Fruit fly (Drosophila melanogaster) whole organism, embryonic: Measurements from ENCODE around the gene D12.
A peak's percentile ranks its signal among the peaks of the same experiment; 100 is the strongest.

Source experiments
- Antp ChIP-seq: fragments of 200-800 bp; sonication (Bioruptor generic); optimal IDR thresholded peaks from 3 replicates; lab custom pipeline; 2016; ENCODE audit warnings: missing biosample characterization, missing genetic modification characterization
- Bteb2 ChIP-seq: fragments of 200-800 bp; sonication (Bioruptor generic); optimal IDR thresholded peaks from 2 replicates; lab custom pipeline; 2016; ENCODE audit warnings: missing biosample characterization, missing genetic modification characterization
- CG10431 ChIP-seq: fragments of 200-800 bp; sonication (Bioruptor generic); optimal IDR thresholded peaks from 3 replicates; lab custom pipeline; 2018; ENCODE audit warnings: missing biosample characterization, mild to moderate bottlenecking, missing genetic modification characterization
- CG10979 ChIP-seq: fragments of 200-800 bp; sonication (Bioruptor generic); optimal IDR thresholded peaks from 2 replicates; lab custom pipeline; 2018; ENCODE audit warnings: missing biosample characterization, mild to moderate bottlenecking, missing genetic modification characterization, moderate library complexity
- CG11085 ChIP-seq: fragments of 200-800 bp; sonication (Bioruptor generic); IDR thresholded peaks from 2 replicates; pipeline ENCODE4 v1.3.6; 2022; ENCODE audit warnings: missing biosample characterization, missing genetic modification characterization
- CG11695 ChIP-seq: fragments of 200-800 bp; sonication (Bioruptor generic); IDR thresholded peaks from 3 replicates; pipeline ENCODE4 v1.3.6; 2022; ENCODE audit warnings: missing biosample characterization, missing genetic modification characterization
- CG11696 ChIP-seq: fragments of 200-800 bp; sonication (Bioruptor generic); IDR thresholded peaks from 2 replicates; pipeline ENCODE4 v1.3.6; 2022; ENCODE audit warnings: missing biosample characterization, missing genetic modification characterization
- CG12236 ChIP-seq: fragments of 200-800 bp; sonication (Bioruptor generic); optimal IDR thresholded peaks from 2 replicates; lab custom pipeline; 2016; ENCODE audit warnings: missing biosample characterization, missing genetic modification characterization
- CG14050 ChIP-seq: fragments of 200-800 bp; sonication (Bioruptor generic); IDR thresholded peaks from 3 replicates; pipeline ENCODE4 v1.3.6; 2022; ENCODE audit warnings: missing biosample characterization, missing genetic modification characterization
- CG15479 ChIP-seq: fragments of 200-800 bp; sonication (Bioruptor generic); optimal IDR thresholded peaks from 3 replicates; lab custom pipeline; 2019; ENCODE audit warnings: missing biosample characterization, mild to moderate bottlenecking, missing genetic modification characterization, moderate library complexity
- CG18262 ChIP-seq: fragments of 200-800 bp; optimal IDR thresholded peaks from 3 replicates; lab custom pipeline; 2019; ENCODE audit warnings: missing biosample characterization, mild to moderate bottlenecking, missing genetic modification characterization, moderate library complexity
- CG18599 ChIP-seq: fragments of 200-800 bp; sonication (Bioruptor generic); optimal IDR thresholded peaks from 3 replicates; lab custom pipeline; 2017; ENCODE audit warnings: missing biosample characterization, missing genetic modification characterization, mild to moderate bottlenecking, moderate library complexity, missing genetic modification reagents
- CG31365 ChIP-seq: fragments of 200-800 bp; sonication (Bioruptor generic); optimal IDR thresholded peaks from 2 replicates; lab custom pipeline; 2018; ENCODE audit warnings: missing biosample characterization, mild to moderate bottlenecking, missing genetic modification characterization
- CG3407 ChIP-seq: fragments of 200-800 bp; sonication (Bioruptor generic); optimal IDR thresholded peaks from 2 replicates; lab custom pipeline; 2018; ENCODE audit warnings: missing biosample characterization, mild to moderate bottlenecking, missing genetic modification characterization
- CG3995 ChIP-seq: fragments of 200-800 bp; sonication (Bioruptor generic); optimal IDR thresholded peaks from 3 replicates; lab custom pipeline; 2016; ENCODE audit warnings: missing biosample characterization, missing genetic modification characterization
- CG42726 ChIP-seq: fragments of 200-800 bp; sonication (Bioruptor generic); IDR thresholded peaks from 2 replicates; pipeline ENCODE4 v1.3.6; 2022; ENCODE audit warnings: missing biosample characterization, missing genetic modification characterization; ENCODE audit not compliant: partially characterized antibody
- CG4707 ChIP-seq: fragments of 200-800 bp; sonication (Bioruptor generic); optimal IDR thresholded peaks from 2 replicates; lab custom pipeline; 2018; ENCODE audit warnings: missing biosample characterization, mild to moderate bottlenecking, missing genetic modification characterization, moderate library complexity
- CG5953 ChIP-seq: fragments of 200-800 bp; sonication (Bioruptor generic); IDR thresholded peaks from 2 replicates; pipeline ENCODE4 v1.3.6; 2022; ENCODE audit warnings: missing biosample characterization, missing genetic modification characterization
- CG7987 ChIP-seq: fragments of 200-800 bp; sonication (Bioruptor generic); optimal IDR thresholded peaks from 2 replicates; lab custom pipeline; 2018; ENCODE audit warnings: missing biosample characterization, mild to moderate bottlenecking, missing genetic modification characterization, moderate library complexity
- CG8290 ChIP-seq, 3 experiments: fragments of 200-800 bp; sonication (Bioruptor generic); optimal IDR thresholded peaks; 2 replicates each; lab custom pipeline; 2016 to 2019; ENCODE audit warnings: missing biosample characterization in 3 of 3, missing genetic modification characterization in 3 of 3, mild to moderate bottlenecking in 2 of 3, moderate library complexity in 1 of 3
- CTCF ChIP-seq: fragments of 200-800 bp; sonication (Bioruptor generic); optimal IDR thresholded peaks from 2 replicates; lab custom pipeline; 2017; ENCODE audit warnings: missing biosample characterization, mild to moderate bottlenecking, missing genetic modification characterization, moderate library complexity
- Dbx ChIP-seq: fragments of 200-800 bp; sonication (Bioruptor generic); IDR thresholded peaks from 3 replicates; pipeline ENCODE4 v1.3.6; 2022; ENCODE audit warnings: missing biosample characterization, missing genetic modification characterization
- Doc2 ChIP-seq: fragments of 200-800 bp; sonication (Bioruptor generic); IDR thresholded peaks from 2 replicates; pipeline ENCODE4 v1.3.6; 2022; ENCODE audit warnings: missing biosample characterization, missing genetic modification characterization
- Fer3 ChIP-seq: fragments of 200-800 bp; sonication (Bioruptor generic); optimal IDR thresholded peaks from 2 replicates; lab custom pipeline; 2018; ENCODE audit warnings: missing biosample characterization, mild to moderate bottlenecking, missing genetic modification characterization, moderate library complexity
- GATAe ChIP-seq: fragments of 200-800 bp; sonication (Bioruptor generic); conservative IDR thresholded peaks from 2 replicates; pipeline ENCODE4 v1.3.6; 2022; ENCODE audit warnings: missing biosample characterization, missing genetic modification characterization
- Hand ChIP-seq: fragments of 200-800 bp; sonication (Bioruptor generic); optimal IDR thresholded peaks from 2 replicates; lab custom pipeline; 2017; ENCODE audit warnings: mild to moderate bottlenecking, missing biosample characterization, missing genetic modification reagents, missing genetic modification characterization
- Hey ChIP-seq: fragments of 200-800 bp; sonication (Bioruptor generic); optimal IDR thresholded peaks from 3 replicates; lab custom pipeline; 2018; ENCODE audit warnings: missing biosample characterization, mild to moderate bottlenecking, missing genetic modification characterization
- Mad ChIP-seq: fragments of 200-800 bp; sonication (Bioruptor generic); optimal IDR thresholded peaks from 2 replicates; lab custom pipeline; 2016; ENCODE audit warnings: missing biosample characterization, missing genetic modification characterization
- Sox100B ChIP-seq: fragments of 200-800 bp; sonication (Bioruptor generic); optimal IDR thresholded peaks from 3 replicates; lab custom pipeline; 2018; ENCODE audit warnings: missing biosample characterization, mild to moderate bottlenecking, missing genetic modification characterization
- Vsx1 ChIP-seq: fragments of 200-800 bp; sonication (Bioruptor generic); optimal IDR thresholded peaks from 2 replicates; lab custom pipeline; 2017; ENCODE audit warnings: missing biosample characterization, mild to moderate bottlenecking, missing genetic modification characterization, missing genetic modification reagents
- Xrp1 ChIP-seq: fragments of 200-800 bp; sonication (Bioruptor generic); IDR thresholded peaks from 2 replicates; pipeline ENCODE4 v1.3.6; 2022; ENCODE audit warnings: missing biosample characterization, missing genetic modification characterization
- YL-1 ChIP-seq: fragments of 200-800 bp; sonication (Bioruptor generic); optimal IDR thresholded peaks from 3 replicates; lab custom pipeline; 2017; ENCODE audit warnings: missing biosample characterization, mild to moderate bottlenecking, missing genetic modification characterization
- bbx ChIP-seq: fragments of 200-800 bp; sonication (Bioruptor generic); IDR thresholded peaks from 2 replicates; pipeline ENCODE4 v1.3.6; 2022; ENCODE audit warnings: missing biosample characterization, missing genetic modification characterization; ENCODE audit not compliant: partially characterized antibody
- caup ChIP-seq: fragments of 200-800 bp; sonication (Bioruptor generic); optimal IDR thresholded peaks from 3 replicates; lab custom pipeline; 2017; ENCODE audit warnings: missing biosample characterization, mild to moderate bottlenecking, missing genetic modification characterization, moderate library complexity; ENCODE audit not compliant: severe bottlenecking
- cg ChIP-seq: fragments of 200-800 bp; sonication (Bioruptor generic); optimal IDR thresholded peaks from 3 replicates; lab custom pipeline; 2019; ENCODE audit warnings: missing biosample characterization, mild to moderate bottlenecking, missing genetic modification characterization, moderate library complexity
- disco-r ChIP-seq: fragments of 200-800 bp; sonication (Bioruptor generic); optimal IDR thresholded peaks from 2 replicates; lab custom pipeline; 2016; ENCODE audit warnings: missing biosample characterization, missing genetic modification characterization
- emc ChIP-seq: fragments of 200-800 bp; sonication (Bioruptor generic); optimal IDR thresholded peaks from 2 replicates; lab custom pipeline; 2016; ENCODE audit warnings: missing biosample characterization, missing genetic modification characterization
- gsb-n ChIP-seq: fragments of 200-800 bp; sonication (Bioruptor generic); optimal IDR thresholded peaks from 3 replicates; lab custom pipeline; 2018; ENCODE audit warnings: missing biosample characterization, mild to moderate bottlenecking, missing genetic modification characterization
- her ChIP-seq: fragments of 200-800 bp; sonication (Bioruptor generic); optimal IDR thresholded peaks from 2 replicates; lab custom pipeline; 2016; ENCODE audit warnings: missing biosample characterization, missing genetic modification characterization
- mam ChIP-seq: fragments of 200-800 bp; sonication (Bioruptor generic); optimal IDR thresholded peaks from 3 replicates; lab custom pipeline; 2016; ENCODE audit warnings: missing biosample characterization, missing genetic modification characterization
- mld ChIP-seq: fragments of 200-800 bp; sonication (Bioruptor generic); IDR thresholded peaks from 3 replicates; pipeline ENCODE4 v1.3.6; 2022; ENCODE audit warnings: missing biosample characterization, missing genetic modification characterization; ENCODE audit not compliant: partially characterized antibody
- nerfin-1 ChIP-seq: fragments of 200-800 bp; sonication (Bioruptor generic); optimal IDR thresholded peaks from 3 replicates; lab custom pipeline; 2019; ENCODE audit warnings: missing biosample characterization, mild to moderate bottlenecking, missing genetic modification characterization, moderate library complexity
- psq ChIP-seq: fragments of 200-800 bp; sonication (Bioruptor generic); optimal IDR thresholded peaks from 2 replicates; lab custom pipeline; 2017; ENCODE audit warnings: missing biosample characterization, missing genetic modification characterization
- slp2 ChIP-seq: fragments of 200-800 bp; sonication (Bioruptor generic); optimal IDR thresholded peaks from 2 replicates; lab custom pipeline; 2016; ENCODE audit warnings: missing biosample characterization, missing genetic modification characterization
- stwl ChIP-seq: fragments of 200-800 bp; sonication (Bioruptor generic); optimal IDR thresholded peaks from 3 replicates; lab custom pipeline; 2018; ENCODE audit warnings: missing biosample characterization, mild to moderate bottlenecking, missing genetic modification characterization, moderate library complexity
- tgo ChIP-seq: fragments of 200-800 bp; sonication (Bioruptor generic); IDR thresholded peaks from 3 replicates; pipeline ENCODE4 v1.3.6; 2022; ENCODE audit warnings: missing biosample characterization, missing genetic modification characterization
- tna ChIP-seq: fragments of 200-800 bp; sonication (Bioruptor generic); IDR thresholded peaks from 2 replicates; pipeline ENCODE4 v1.3.6; 2022; ENCODE audit warnings: missing biosample characterization, missing genetic modification characterization; ENCODE audit not compliant: partially characterized antibody
- zen ChIP-seq: fragments of 200-800 bp; sonication (Bioruptor generic); optimal IDR thresholded peaks from 3 replicates; lab custom pipeline; 2018; ENCODE audit warnings: missing biosample characterization, mild to moderate bottlenecking, missing genetic modification characterization, moderate library complexity

D12 gene

DNA sequence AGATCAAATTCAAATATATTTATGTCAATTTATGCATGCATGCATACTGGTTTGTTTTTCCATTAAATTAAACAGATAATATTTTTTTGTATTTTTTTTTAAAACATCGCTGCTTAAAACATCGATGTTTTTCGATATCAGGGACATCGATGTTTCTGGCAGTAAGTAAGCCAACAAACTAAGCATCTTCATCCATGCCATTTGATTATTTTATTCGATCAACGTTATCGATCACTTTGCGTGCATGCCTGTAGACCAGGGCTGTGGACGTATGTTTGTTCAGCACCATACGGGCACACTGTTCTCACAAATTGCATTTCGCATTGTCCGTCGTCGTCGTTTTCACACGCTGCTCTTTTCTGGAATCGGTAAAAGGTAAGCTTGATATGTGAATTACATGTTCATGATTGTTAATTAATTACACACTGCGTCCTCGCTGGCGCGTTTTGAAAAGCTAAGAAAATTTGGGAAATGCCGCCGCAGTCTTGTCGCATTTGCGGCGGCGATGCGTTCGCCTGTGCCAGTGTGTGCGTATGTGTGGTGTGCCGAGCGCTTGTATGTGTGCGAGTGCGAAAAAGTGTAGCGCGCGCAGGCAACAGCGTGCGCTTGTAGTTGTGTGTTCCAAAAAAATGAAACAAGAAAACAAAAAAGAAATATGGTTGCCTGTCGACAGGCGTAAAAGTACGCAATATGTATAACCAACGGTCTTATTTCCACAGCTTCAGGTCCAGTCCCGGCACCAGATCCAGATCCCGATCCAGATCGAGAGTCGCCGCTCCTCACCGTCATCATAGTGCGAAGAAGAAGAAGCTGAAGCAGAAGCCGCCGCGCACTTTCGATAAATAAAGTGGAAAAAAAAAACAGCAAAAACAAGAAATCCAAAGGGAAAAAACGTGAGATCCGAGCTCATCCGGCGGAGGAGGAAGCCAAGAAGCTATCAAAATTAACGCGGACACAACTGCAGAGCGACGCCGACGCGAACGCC, 33.6 kb downstream of the D12 start, which contains the start of gene emb (continued):
- TF ChIP-seq YL-1 (GFP tag; lab: Kevin White, UChicago) (peak; percentile 85), CG3995 (GFP tag; lab: Kevin White, UChicago) (peak; percentile 47), Sox100B (GFP tag; lab: Kevin White, UChicago) (no peak), disco-r (GFP tag; lab: Kevin White, UChicago) (peak; percentile 34), Xrp1 (peak; percentile 37; the same call in 1 of the 2 replicates), her (peak; percentile 38), slp2 (GFP tag; lab: Kevin White, UChicago) (peak; percentile 27), Hand (GFP tag; lab: Kevin White, UChicago) (no peak), GATAe (GFP tag; lab: Robert Waterston, UW) (no peak), Bteb2 (GFP tag; lab: Kevin White, UChicago) (peak; percentile 14), CG3407 (no peak), emc (GFP tag; lab: Kevin White, UChicago) (no peak), CG11085 (GFP tag; lab: Robert Waterston, UW) (no peak), CG14050 (GFP tag; lab: Robert Waterston, UW) (no peak), Doc2 (GFP tag; lab: Robert Waterston, UW) (no peak), tna (peak; percentile 99), CG7987 (GFP tag; lab: Kevin White, UChicago) (peak; percentile 57), bbx (GFP tag; lab: Robert Waterston, UW) (peak; percentile 96), Fer3 (tag; lab: Kevin White, UChicago) (peak; percentile 30), mam (GFP tag; lab: Kevin White, UChicago) (peak; percentile 62), cg (GFP tag; lab: Kevin White, UChicago) (peak; percentile 99), CG10979 (tag; lab: Kevin White, UChicago) (peak; percentile 11), CG11696 (no peak), zen (tag; lab: Kevin White, UChicago) (peak; percentile 77), psq (GFP tag; lab: Kevin White, UChicago) (peak; percentile 19), CG5953 (GFP tag; lab: Robert Waterston, UW) (no peak), CTCF (GFP tag; lab: Kevin White, UChicago) (no peak), Antp (GFP tag; lab: Kevin White, UChicago) (peak; percentile 59), stwl (tag; lab: Kevin White, UChicago) (peak; percentile 98), gsb-n (tag; lab: Kevin White, UChicago) (no peak), CG12236 (GFP tag; lab: Kevin White, UChicago) (peak; percentile 38), CG11695 (GFP tag; lab: Robert Waterston, UW) (no peak), CG18599 (GFP tag; lab: Kevin White, UChicago) (no peak), Mad (GFP tag; lab: Kevin White, UChicago) (peak; percentile 65), caup (GFP tag; lab: Kevin White, UChicago) (peak; percentile 36), mld (peak; percentile 99), CG42726 (peak; percentile 88), CG18262 (tag; lab: Kevin White, UChicago) (peak; percentile 42), tgo (GFP tag; lab: Robert Waterston, UW) (no peak), Dbx (GFP tag; lab: Robert Waterston, UW) (0 out of 3 replicates have a peak, but pooled peaks have one; percentile 57), CG31365 (no peak), CG10431 (GFP tag; lab: Kevin White, UChicago) (no peak), nerfin-1 (tag; lab: Kevin White, UChicago) (peak; percentile 89), Hey (tag; lab: Kevin White, UChicago) (no peak), CG4707 (no peak), Vsx1 (GFP tag; lab: Kevin White, UChicago) (no peak), CG8290 (GFP tag; optimal IDR thresholded peaks at IDR 0.05; lab: Kevin White, UChicago) (peak; percentile 95), CG8290 (tag; optimal IDR thresholded peaks at IDR 0.05; lab: Kevin White, UChicago) (peak in 1 of 2 experiments; percentile 93), CG15479 (GFP tag; lab: Kevin White, UChicago) (no peak)
